Fruit fly (Drosophila melanogaster) whole organism, embryonic: ENCODE data around the gene Srrm234.

Source experiments
- Abd-B ChIP-seq: fragments of 200-800 bp; sonication (Bioruptor generic); optimal IDR thresholded peaks from 2 replicates; lab custom pipeline; 2018; ENCODE audit warnings: missing biosample characterization, mild to moderate bottlenecking, missing genetic modification characterization, moderate library complexity
- Asciz ChIP-seq: fragments of 200-800 bp; sonication (Bioruptor generic); optimal IDR thresholded peaks from 2 replicates; lab custom pipeline; 2017; ENCODE audit warnings: missing biosample characterization, mild to moderate bottlenecking, missing genetic modification characterization, missing genetic modification reagents
- Blimp-1 ChIP-seq: fragments of 200-800 bp; sonication (Bioruptor generic); optimal IDR thresholded peaks from 3 replicates; lab custom pipeline; 2018; ENCODE audit warnings: missing biosample characterization, missing genetic modification characterization, mild to moderate bottlenecking, moderate library complexity, missing genetic modification reagents
- CG10431 ChIP-seq: fragments of 200-800 bp; sonication (Bioruptor generic); optimal IDR thresholded peaks from 3 replicates; lab custom pipeline; 2018; ENCODE audit warnings: missing biosample characterization, mild to moderate bottlenecking, missing genetic modification characterization
- CG10565 ChIP-seq: fragments of 200-800 bp; sonication (Bioruptor generic); optimal IDR thresholded peaks from 3 replicates; lab custom pipeline; 2016; ENCODE audit warnings: missing biosample characterization, mild to moderate bottlenecking, missing genetic modification characterization
- CG13123 ChIP-seq: fragments of 200-800 bp; sonication (Bioruptor generic); optimal IDR thresholded peaks from 2 replicates; lab custom pipeline; 2016; ENCODE audit warnings: missing biosample characterization, missing genetic modification characterization
- CG13287 ChIP-seq: fragments of 200-800 bp; sonication (Bioruptor generic); IDR thresholded peaks from 2 replicates; pipeline ENCODE4 v1.3.6; 2022; ENCODE audit warnings: missing biosample characterization, missing genetic modification characterization; ENCODE audit not compliant: partially characterized antibody
- CG13296 ChIP-seq: fragments of 200-800 bp; sonication (Bioruptor generic); optimal IDR thresholded peaks from 3 replicates; lab custom pipeline; 2018; ENCODE audit warnings: missing biosample characterization, mild to moderate bottlenecking, missing genetic modification characterization
- CG14965 ChIP-seq: fragments of 200-800 bp; sonication (Bioruptor generic); optimal IDR thresholded peaks from 2 replicates; lab custom pipeline; 2016; ENCODE audit warnings: missing biosample characterization, missing genetic modification characterization, borderline replicate concordance
- CG18011 ChIP-seq: fragments of 200-800 bp; sonication (Bioruptor generic); optimal IDR thresholded peaks from 2 replicates; lab custom pipeline; 2017; ENCODE audit warnings: missing biosample characterization, missing genetic modification characterization, mild to moderate bottlenecking, moderate library complexity, missing genotype
- CG18599 ChIP-seq: fragments of 200-800 bp; sonication (Bioruptor generic); optimal IDR thresholded peaks from 3 replicates; lab custom pipeline; 2017; ENCODE audit warnings: missing biosample characterization, missing genetic modification characterization, mild to moderate bottlenecking, moderate library complexity, missing genetic modification reagents
- CG18619 ChIP-seq: fragments of 200-800 bp; sonication (Bioruptor generic); optimal IDR thresholded peaks from 3 replicates; lab custom pipeline; 2017; ENCODE audit warnings: missing biosample characterization, mild to moderate bottlenecking, missing genetic modification characterization
- CG2120 ChIP-seq: fragments of 200-800 bp; sonication (Bioruptor generic); optimal IDR thresholded peaks from 3 replicates; lab custom pipeline; 2016; ENCODE audit warnings: missing biosample characterization, missing genetic modification characterization
- CG2875 ChIP-seq: fragments of 200-800 bp; sonication (Bioruptor generic); optimal IDR thresholded peaks from 2 replicates; lab custom pipeline; 2017; ENCODE audit warnings: missing biosample characterization, mild to moderate bottlenecking, missing genetic modification characterization, missing genetic modification reagents
- CG30020 ChIP-seq: fragments of 200-800 bp; optimal IDR thresholded peaks from 2 replicates; lab custom pipeline; 2019; ENCODE audit warnings: missing biosample characterization, mild to moderate bottlenecking, missing genetic modification characterization, moderate library complexity
- CG34376 ChIP-seq: fragments of 200-800 bp; sonication (Bioruptor generic); optimal IDR thresholded peaks from 2 replicates; lab custom pipeline; 2018; ENCODE audit warnings: missing biosample characterization, mild to moderate bottlenecking, missing genetic modification characterization
- CG3838 ChIP-seq: fragments of 200-800 bp; sonication (Bioruptor generic); optimal IDR thresholded peaks from 3 replicates; lab custom pipeline; 2016; ENCODE audit warnings: missing biosample characterization, missing genetic modification characterization
- CG4328 ChIP-seq: fragments of 200-800 bp; sonication (Bioruptor generic); optimal IDR thresholded peaks from 3 replicates; lab custom pipeline; 2017; ENCODE audit warnings: missing biosample characterization, missing genetic modification reagents, missing genetic modification characterization
- CG4820 ChIP-seq: fragments of 200-800 bp; sonication (Bioruptor generic); optimal IDR thresholded peaks from 3 replicates; lab custom pipeline; 2016; ENCODE audit warnings: missing biosample characterization, missing genetic modification characterization
- CG8359 ChIP-seq: fragments of 200-800 bp; sonication (Bioruptor generic); optimal IDR thresholded peaks from 2 replicates; lab custom pipeline; 2017; ENCODE audit warnings: missing biosample characterization, mild to moderate bottlenecking, missing genetic modification characterization, borderline replicate concordance
- CG9727 ChIP-seq: fragments of 200-800 bp; sonication (Bioruptor generic); optimal IDR thresholded peaks from 3 replicates; lab custom pipeline; 2017; ENCODE audit warnings: missing biosample characterization, mild to moderate bottlenecking, missing genetic modification characterization
- D ChIP-seq, 2 experiments: fragments of 200-800 bp in 1 of 2; fragments of >200 bp in 1 of 2; sonication (Bioruptor generic) in 1 of 2; optimal IDR thresholded peaks; 2 replicates in 1 of 2; 3 replicates in 1 of 2; lab custom pipeline; 2017; ENCODE audit warnings: mild to moderate bottlenecking in 1 of 2, missing biosample characterization in 1 of 2, missing genetic modification characterization in 1 of 2, missing genetic modification reagents in 1 of 2
- Dbx ChIP-seq: fragments of 200-800 bp; sonication (Bioruptor generic); IDR thresholded peaks from 3 replicates; pipeline ENCODE4 v1.3.6; 2022; ENCODE audit warnings: missing biosample characterization, missing genetic modification characterization
- Hand ChIP-seq: fragments of 200-800 bp; sonication (Bioruptor generic); optimal IDR thresholded peaks from 2 replicates; lab custom pipeline; 2017; ENCODE audit warnings: mild to moderate bottlenecking, missing biosample characterization, missing genetic modification reagents, missing genetic modification characterization
- Hr3 ChIP-seq: fragments of 200-800 bp; sonication (Bioruptor generic); optimal IDR thresholded peaks from 3 replicates; lab custom pipeline; 2016; ENCODE audit warnings: missing biosample characterization, missing genetic modification characterization
- Lpt ChIP-seq: fragments of >200 bp; optimal IDR thresholded peaks from 2 replicates; lab custom pipeline; 2018; ENCODE audit warnings: missing biosample characterization, missing genetic modification characterization
- Neu2 ChIP-seq: fragments of 200-800 bp; sonication (Bioruptor generic); optimal IDR thresholded peaks from 3 replicates; lab custom pipeline; 2016; ENCODE audit warnings: missing biosample characterization, missing genetic modification characterization, borderline replicate concordance
- Oaz ChIP-seq: fragments of 200-800 bp; sonication (Bioruptor generic); IDR thresholded peaks from 2 replicates; pipeline ENCODE4 v1.3.6; 2022; ENCODE audit warnings: missing biosample characterization, missing genetic modification characterization
- PHDP ChIP-seq: fragments of 200-800 bp; sonication (Bioruptor generic); optimal IDR thresholded peaks from 3 replicates; lab custom pipeline; 2018; ENCODE audit warnings: missing biosample characterization, mild to moderate bottlenecking, missing genetic modification characterization, moderate library complexity
- Scr ChIP-seq: fragments of 200-800 bp; sonication (Bioruptor generic); IDR thresholded peaks from 2 replicates; pipeline ENCODE4 v1.3.6; 2022; ENCODE audit warnings: missing biosample characterization, missing genetic modification characterization; ENCODE audit not compliant: partially characterized antibody
- Sox100B ChIP-seq: fragments of 200-800 bp; sonication (Bioruptor generic); optimal IDR thresholded peaks from 3 replicates; lab custom pipeline; 2018; ENCODE audit warnings: missing biosample characterization, mild to moderate bottlenecking, missing genetic modification characterization
- Ssrp ChIP-seq: fragments of 200-800 bp; sonication (Bioruptor generic); optimal IDR thresholded peaks from 2 replicates; lab custom pipeline; 2018; ENCODE audit warnings: missing biosample characterization, mild to moderate bottlenecking, missing genetic modification characterization, moderate library complexity
- ato ChIP-seq: fragments of 200-800 bp; sonication (Bioruptor generic); IDR thresholded peaks from 2 replicates; pipeline ENCODE4 v1.3.6; 2022; ENCODE audit warnings: missing biosample characterization, missing genetic modification characterization; ENCODE audit not compliant: partially characterized antibody
- br ChIP-seq: fragments of >200 bp; optimal IDR thresholded peaks from 2 replicates; lab custom pipeline; 2017
- cad ChIP-seq: fragments of >200 bp; optimal IDR thresholded peaks from 2 replicates; lab custom pipeline; 2017; ENCODE audit warnings: missing biosample characterization, missing genetic modification characterization
- chm ChIP-seq: fragments of 200-800 bp; sonication (Bioruptor generic); IDR thresholded peaks from 2 replicates; pipeline ENCODE4 v1.3.6; 2022; ENCODE audit warnings: missing biosample characterization, missing genetic modification characterization
- danr ChIP-seq: fragments of 200-800 bp; sonication (Bioruptor generic); IDR thresholded peaks from 2 replicates; pipeline ENCODE4 v1.3.6; 2022; ENCODE audit warnings: missing biosample characterization, missing genetic modification characterization
- en ChIP-seq: fragments of 200-800 bp; sonication (Bioruptor generic); optimal IDR thresholded peaks from 2 replicates; lab custom pipeline; 2016; ENCODE audit warnings: missing biosample characterization, missing genetic modification characterization
- esg ChIP-seq: fragments of 200-800 bp; sonication (Bioruptor generic); conservative IDR thresholded peaks from 2 replicates; pipeline ENCODE4 v1.3.6; 2022; ENCODE audit warnings: missing biosample characterization, missing genetic modification characterization
- gem ChIP-seq: fragments of 200-800 bp; sonication (Bioruptor generic); optimal IDR thresholded peaks from 2 replicates; lab custom pipeline; 2019; ENCODE audit warnings: missing biosample characterization, mild to moderate bottlenecking, missing genetic modification characterization, moderate library complexity
- gfzf ChIP-seq: fragments of 200-800 bp; sonication (Bioruptor generic); optimal IDR thresholded peaks from 2 replicates; lab custom pipeline; 2016; ENCODE audit warnings: missing biosample characterization, mild to moderate bottlenecking, missing genetic modification characterization, moderate library complexity
- hb ChIP-seq: fragments of 200-800 bp; sonication (Bioruptor generic); IDR thresholded peaks from 3 replicates; pipeline ENCODE4 v1.3.6; 2022; ENCODE audit warnings: missing biosample characterization, missing genetic modification characterization; ENCODE audit not compliant: partially characterized antibody
- nau ChIP-seq: fragments of 200-800 bp; sonication (Bioruptor generic); optimal IDR thresholded peaks from 3 replicates; lab custom pipeline; 2017; ENCODE audit warnings: missing biosample characterization, mild to moderate bottlenecking, missing genetic modification characterization, missing genetic modification reagents
- p53 ChIP-seq: fragments of 200-800 bp; sonication (Bioruptor generic); optimal IDR thresholded peaks from 2 replicates; lab custom pipeline; 2016; ENCODE audit warnings: missing biosample characterization, missing genetic modification characterization
- schlank ChIP-seq: fragments of 200-800 bp; sonication (Bioruptor generic); optimal IDR thresholded peaks from 2 replicates; lab custom pipeline; 2018; ENCODE audit warnings: missing biosample characterization, mild to moderate bottlenecking, missing genetic modification characterization
- ssp ChIP-seq: fragments of 200-800 bp; sonication (Bioruptor generic); IDR thresholded peaks from 2 replicates; pipeline ENCODE4 v1.3.6; 2022; ENCODE audit warnings: missing biosample characterization, missing genetic modification characterization
- tio ChIP-seq: fragments of 200-800 bp; sonication (Bioruptor generic); optimal IDR thresholded peaks from 2 replicates; lab custom pipeline; 2017; ENCODE audit warnings: missing biosample characterization, missing genetic modification characterization, inconsistent platforms
- zen ChIP-seq: fragments of 200-800 bp; sonication (Bioruptor generic); optimal IDR thresholded peaks from 3 replicates; lab custom pipeline; 2018; ENCODE audit warnings: missing biosample characterization, mild to moderate bottlenecking, missing genetic modification characterization, moderate library complexity

The Srrm234 gene

dm6 chr3L:1639185-1639812 is 25.6 kb downstream of the Srrm234 start, which contains the start of the genes Mettl2 and Bgb (continued):
- TF ChIP-seq CG4820 (GFP tag; lab: Kevin White, UChicago) (peak; percentile 80), CG10431 (GFP tag; lab: Kevin White, UChicago) (no peak), schlank (tag; lab: Kevin White, UChicago) (peak; percentile 46), hb (peak; percentile 59; the same call in 1 of the 3 replicates), CG18619 (GFP tag; lab: Kevin White, UChicago) (peak; percentile 56), CG3838 (no peak), Scr (peak; percentile 90), tio (GFP tag; lab: Kevin White, UChicago) (no peak), esg (GFP tag; lab: Robert Waterston, UW) (peak; percentile 78), CG9727 (GFP tag; lab: Kevin White, UChicago) (peak; percentile 72), Oaz (GFP tag; lab: Robert Waterston, UW) (peak; percentile 49), Lpt (GFP tag; lab: Kevin White, UChicago) (no peak), Abd-B (GFP tag; lab: Kevin White, UChicago) (peak; percentile 86), Neu2 (GFP tag; lab: Kevin White, UChicago) (peak; percentile 43), CG2875 (no peak), zen (tag; lab: Kevin White, UChicago) (peak; percentile 74), CG4328 (peak; percentile 59), CG13123 (peak; percentile 50), Hr3 (GFP tag; lab: Kevin White, UChicago) (peak; percentile 80), D (optimal IDR thresholded peaks at IDR 0.05; lab: Kevin White, UChicago) (no peak), D (GFP tag; optimal IDR thresholded peaks at IDR 0.05; lab: Kevin White, UChicago) (peak; percentile 46), ssp (peak; percentile 75), p53 (peak; percentile 18), Asciz (GFP tag; lab: Kevin White, UChicago) (no peak), CG13287 (GFP tag; lab: Robert Waterston, UW) (peak; percentile 83), Hand (GFP tag; lab: Kevin White, UChicago) (no peak), nau (GFP tag; lab: Kevin White, UChicago) (no peak), danr (GFP tag; lab: Robert Waterston, UW) (peak; percentile 80), CG18011 (GFP tag; lab: Kevin White, UChicago) (peak; percentile 36), ato (GFP tag; lab: Robert Waterston, UW) (peak; percentile 20; the same call in 1 of the 2 replicates), CG14965 (GFP tag; lab: Kevin White, UChicago) (no peak), cad (GFP tag; lab: Kevin White, UChicago) (no peak), chm (GFP tag; lab: Robert Waterston, UW) (0 out of 2 replicates have a peak, but pooled peaks have one; percentile 35), CG30020 (tag; lab: Kevin White, UChicago) (peak; percentile 57), Dbx (GFP tag; lab: Robert Waterston, UW) (peak; percentile 81), PHDP (tag; lab: Kevin White, UChicago) (peak; percentile 57), CG2120 (GFP tag; lab: Kevin White, UChicago) (peak; percentile 88), CG34376 (GFP tag; lab: Kevin White, UChicago) (peak; percentile 48), gfzf (GFP tag; lab: Kevin White, UChicago) (peak; percentile 64), gem (tag; lab: Kevin White, UChicago) (peak; percentile 87), Ssrp (tag; lab: Kevin White, UChicago) (peak; percentile 73), Sox100B (no peak), CG13296 (GFP tag; lab: Kevin White, UChicago) (peak; percentile 13), CG18599 (GFP tag; lab: Kevin White, UChicago) (peak; percentile 80), br (lab: Kevin White, UChicago) (no peak), CG10565 (peak; percentile 1), CG8359 (GFP tag; lab: Kevin White, UChicago) (peak; percentile 24), Blimp-1 (GFP tag; lab: Kevin White, UChicago) (no peak), en (GFP tag; lab: Kevin White, UChicago) (peak; percentile 53)
